Fruit fly (Drosophila melanogaster): Measurements from ENCODE around the gene GC1.

- TF ChIP-seq insv (optimal IDR thresholded peaks at IDR 0.05), result no peak
- no peak for TF ChIP-seq h (optimal IDR thresholded peaks at IDR 0.05)
- no peak for TF ChIP-seq Myc (optimal IDR thresholded peaks at IDR 0.05)
- no peak for TF ChIP-seq psq (optimal IDR thresholded peaks at IDR 0.05)
Measured at dm6 chr3R:11920605-11921004, 46.9 kb upstream of the GC1 start.
